Worm (Caenorhabditis elegans): ENCODE results near the gene clec-36.

The clec-36 gene

ce11 chrV:16882260-16882918 is 34.0 kb upstream of the clec-36 start, which contains the start of the genes F09C6.11 and F09C6.12:
F09C6.11 (minus strand) TSS chrV:16882310.
F09C6.12 (plus strand) TSS chrV:16882868.
- TF ChIP-seq zag-1 (tag; optimal IDR thresholded peaks at IDR 0.05) (no peak), ama-1 (optimal IDR thresholded peaks at IDR 0.05) (no peak), elt-3 (tag; optimal IDR thresholded peaks at IDR 0.05) (no peak), crh-2 (tag; optimal IDR thresholded peaks at IDR 0.05) (no peak), nhr-12 (tag; optimal IDR thresholded peaks at IDR 0.05) (no peak), F13H6.1 (tag; optimal IDR thresholded peaks at IDR 0.05) (no peak), nhr-21 (tag; optimal IDR thresholded peaks at IDR 0.05) (no peak), nhr-10 (tag; optimal IDR thresholded peaks at IDR 0.05) (no peak), lin-39 (tag; optimal IDR thresholded peaks at IDR 0.05) (no peak), lin-11 (tag; optimal IDR thresholded peaks at IDR 0.05) (no peak), lin-13 (GFP tag; optimal IDR thresholded peaks at IDR 0.05) (no peak)

DNA sequence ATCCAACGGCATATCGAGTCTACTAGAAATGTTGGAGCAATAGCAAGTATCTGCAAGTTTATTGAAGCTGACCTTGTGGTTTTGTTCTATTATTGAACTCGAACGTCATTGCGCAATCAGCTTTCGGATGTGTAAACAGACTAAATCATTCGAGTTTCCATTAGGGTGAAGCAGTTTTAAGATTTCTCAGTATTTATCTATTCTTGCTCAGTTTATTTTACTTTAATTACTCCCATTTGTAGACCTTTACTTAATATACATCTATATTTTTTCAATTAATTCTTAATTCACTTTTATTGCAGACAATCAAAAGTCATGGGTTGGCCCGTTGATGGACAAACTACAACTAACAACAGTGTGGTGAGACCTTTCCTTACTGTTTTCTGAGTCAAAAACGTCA is 32.3 kb upstream of the clec-36 start, which contains the start of gene F09C6.14:
TSS of gene F09C6.14 (plus strand) at position 301 of the 400 bp plus-strand sequence.
- no peak for TF ChIP-seq egl-27 (tag; optimal IDR thresholded peaks at IDR 0.05)
- no peak for TF ChIP-seq F13H6.1 (tag; optimal IDR thresholded peaks at IDR 0.05)
- TF ChIP-seq Y55F3AM.14 (GFP tag; optimal IDR thresholded peaks at IDR 0.05) = no peak
- no peak for TF ChIP-seq lin-11 (tag; optimal IDR thresholded peaks at IDR 0.05)
- TF ChIP-seq lin-39 (tag; optimal IDR thresholded peaks at IDR 0.05) = no peak
- no peak for TF ChIP-seq ceh-82 (tag; optimal IDR thresholded peaks at IDR 0.05)
- no peak for TF ChIP-seq nhr-77 (tag; optimal IDR thresholded peaks at IDR 0.05)
- no peak for TF ChIP-seq nhr-10 (tag; optimal IDR thresholded peaks at IDR 0.05)
- TF ChIP-seq C34F6.9 (tag; optimal IDR thresholded peaks at IDR 0.05) = no peak
- TF ChIP-seq skn-1 (tag; optimal IDR thresholded peaks at IDR 0.05) = no peak
- TF ChIP-seq crh-2 (tag; optimal IDR thresholded peaks at IDR 0.05) = no peak
- no peak for TF ChIP-seq sem-4 (tag; optimal IDR thresholded peaks at IDR 0.05)
- TF ChIP-seq lsy-2 (tag; optimal IDR thresholded peaks at IDR 0.05) = no peak

- TF ChIP-seq egl-27 (tag; optimal IDR thresholded peaks at IDR 0.05) (no peak), elt-1 (tag; optimal IDR thresholded peaks at IDR 0.05) (no peak), unc-55 (GFP tag; optimal IDR thresholded peaks at IDR 0.05) (no peak), alr-1 (tag; optimal IDR thresholded peaks at IDR 0.05) (no peak), zag-1 (tag; optimal IDR thresholded peaks at IDR 0.05) (no peak), sma-3 (GFP tag; optimal IDR thresholded peaks at IDR 0.05) (no peak), skn-1 (tag; optimal IDR thresholded peaks at IDR 0.05) (no peak), nhr-237 (tag; optimal IDR thresholded peaks at IDR 0.05) (no peak), sma-9 (GFP tag; optimal IDR thresholded peaks at IDR 0.05) (no peak), sma-9 (tag; optimal IDR thresholded peaks at IDR 0.05) (no peak), nhr-21 (tag; optimal IDR thresholded peaks at IDR 0.05) (no peak), elt-3 (tag; optimal IDR thresholded peaks at IDR 0.05) (no peak), blmp-1 (tag; optimal IDR thresholded peaks at IDR 0.05; ENCODE audit: insufficient read depth) (no peak), crh-2 (tag; optimal IDR thresholded peaks at IDR 0.05) (no peak), gmeb-1 (tag; optimal IDR thresholded peaks at IDR 0.05) (no peak), aly-2 (tag; optimal IDR thresholded peaks at IDR 0.05) (no peak), lin-11 (tag; optimal IDR thresholded peaks at IDR 0.05) (no peak), ama-1 (optimal IDR thresholded peaks at IDR 0.05) (no peak)
These were observed 31.7 kb upstream of the clec-36 start, which contains the start of gene F09C6.3 for ce11 chrV:16880054-16880453. F09C6.3 (minus strand) TSS chrV:16880154.

DNA sequence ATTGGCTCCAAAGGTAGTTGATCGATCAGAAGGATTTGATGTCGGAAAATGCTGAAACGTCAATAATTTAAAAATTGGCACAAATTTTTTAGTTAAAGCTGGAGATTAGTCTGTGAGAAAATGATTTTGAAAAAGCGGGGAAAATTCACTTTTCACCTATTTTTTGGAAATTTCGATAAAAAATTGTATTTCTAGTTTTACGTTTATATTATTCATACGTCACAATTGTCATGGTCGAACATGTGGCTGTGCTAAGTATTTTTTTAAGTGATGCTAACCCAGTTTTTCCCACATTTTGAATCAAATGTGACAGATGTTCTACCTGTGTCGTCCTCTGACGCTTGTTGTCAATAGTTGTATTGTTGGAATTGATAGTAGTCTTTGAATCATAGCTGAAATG is 31.1 kb upstream of the clec-36 start:
- TF ChIP-seq peb-1 (tag; optimal IDR thresholded peaks at IDR 0.05) (no peak), alr-1 (tag; optimal IDR thresholded peaks at IDR 0.05) (no peak), zag-1 (tag; optimal IDR thresholded peaks at IDR 0.05) (no peak), lin-13 (GFP tag; optimal IDR thresholded peaks at IDR 0.05) (no peak), nhr-237 (tag; optimal IDR thresholded peaks at IDR 0.05) (no peak), nhr-21 (tag; optimal IDR thresholded peaks at IDR 0.05) (no peak), nhr-11 (tag; optimal IDR thresholded peaks at IDR 0.05) (no peak)

- TF ChIP-seq unc-55 (GFP tag; optimal IDR thresholded peaks at IDR 0.05) = no peak
- TF ChIP-seq R02D3.7 (tag; optimal IDR thresholded peaks at IDR 0.05) = no peak
- no peak for TF ChIP-seq mdl-1 (tag; optimal IDR thresholded peaks at IDR 0.05)
- TF ChIP-seq aly-2 (tag; optimal IDR thresholded peaks at IDR 0.05) = no peak
- no peak for TF ChIP-seq nhr-129 (tag; optimal IDR thresholded peaks at IDR 0.05)
- no peak for TF ChIP-seq lin-13 (GFP tag; optimal IDR thresholded peaks at IDR 0.05)
- TF ChIP-seq nhr-12 (tag; optimal IDR thresholded peaks at IDR 0.05) = no peak
- no peak for TF ChIP-seq lin-11 (tag; optimal IDR thresholded peaks at IDR 0.05)
- TF ChIP-seq C34F6.9 (tag; optimal IDR thresholded peaks at IDR 0.05) = no peak
- TF ChIP-seq sem-4 (tag; optimal IDR thresholded peaks at IDR 0.05) = no peak
- TF ChIP-seq blmp-1 (tag; optimal IDR thresholded peaks at IDR 0.05; ENCODE audit: insufficient read depth) = no peak
- TF ChIP-seq sma-3 (GFP tag; optimal IDR thresholded peaks at IDR 0.05) = no peak
- no peak for TF ChIP-seq Y55F3AM.14 (GFP tag; optimal IDR thresholded peaks at IDR 0.05)
These were observed 26.6 kb upstream of the clec-36 start, which contains the start of gene F49A5.10 for ce11 chrV:16874966-16875365. F49A5.10 (plus strand) TSS chrV:16875266.
